Fruit fly (Drosophila melanogaster) whole organism, embryonic: ENCODE data around the gene CG3091.
A peak's percentile ranks its signal among the peaks of the same experiment; 100 is the strongest.

ENCODE experiments used
- B-H1 ChIP-seq: fragments of 200-800 bp; sonication (Bioruptor generic); IDR thresholded peaks from 3 replicates; pipeline ENCODE4 v1.3.6; 2022; ENCODE audit warnings: missing biosample characterization, missing genetic modification characterization
- BEAF-32 ChIP-seq: fragments of 200-800 bp; sonication (Bioruptor generic); optimal IDR thresholded peaks from 3 replicates; lab custom pipeline; 2017; ENCODE audit warnings: missing biosample characterization, missing genetic modification characterization, mild to moderate bottlenecking, moderate library complexity, missing genetic modification reagents
- CG10209 ChIP-seq: fragments of 200-800 bp; sonication (Bioruptor generic); optimal IDR thresholded peaks from 3 replicates; lab custom pipeline; 2017; ENCODE audit warnings: missing biosample characterization, mild to moderate bottlenecking, missing genetic modification characterization, missing genetic modification reagents
- CG11696 ChIP-seq: fragments of 200-800 bp; sonication (Bioruptor generic); IDR thresholded peaks from 2 replicates; pipeline ENCODE4 v1.3.6; 2022; ENCODE audit warnings: missing biosample characterization, missing genetic modification characterization
- CG12391 ChIP-seq: fragments of 200-800 bp; sonication (Bioruptor generic); optimal IDR thresholded peaks from 3 replicates; lab custom pipeline; 2018; ENCODE audit warnings: missing biosample characterization, mild to moderate bottlenecking, missing genetic modification characterization, moderate library complexity
- CG13123 ChIP-seq: fragments of 200-800 bp; sonication (Bioruptor generic); optimal IDR thresholded peaks from 2 replicates; lab custom pipeline; 2016; ENCODE audit warnings: missing biosample characterization, missing genetic modification characterization
- CG14050 ChIP-seq: fragments of 200-800 bp; sonication (Bioruptor generic); IDR thresholded peaks from 3 replicates; pipeline ENCODE4 v1.3.6; 2022; ENCODE audit warnings: missing biosample characterization, missing genetic modification characterization
- CG15696 ChIP-seq: fragments of 200-800 bp; sonication (Bioruptor generic); optimal IDR thresholded peaks from 2 replicates; lab custom pipeline; 2019; ENCODE audit warnings: missing biosample characterization, mild to moderate bottlenecking, missing genetic modification characterization, moderate library complexity
- CG1832 ChIP-seq: fragments of 200-800 bp; sonication (Bioruptor generic); optimal IDR thresholded peaks from 2 replicates; lab custom pipeline; 2017; ENCODE audit warnings: missing biosample characterization, mild to moderate bottlenecking, missing genetic modification characterization, inconsistent platforms
- CG18599 ChIP-seq: fragments of 200-800 bp; sonication (Bioruptor generic); optimal IDR thresholded peaks from 3 replicates; lab custom pipeline; 2017; ENCODE audit warnings: missing biosample characterization, missing genetic modification characterization, mild to moderate bottlenecking, moderate library complexity, missing genetic modification reagents
- CG2678 ChIP-seq: fragments of 200-800 bp; sonication (Bioruptor generic); optimal IDR thresholded peaks from 3 replicates; lab custom pipeline; 2019; ENCODE audit warnings: missing biosample characterization, mild to moderate bottlenecking, missing genetic modification characterization, moderate library complexity
- CG2889 ChIP-seq: fragments of 200-800 bp; sonication (Bioruptor generic); IDR thresholded peaks from 3 replicates; pipeline ENCODE4 v1.3.6; 2022; ENCODE audit warnings: missing biosample characterization, missing genetic modification characterization
- CG32767 ChIP-seq: fragments of 200-800 bp; sonication (Bioruptor generic); IDR thresholded peaks from 2 replicates; pipeline ENCODE4 v1.3.6; 2022; ENCODE audit warnings: missing biosample characterization, missing genetic modification characterization
- CG4820 ChIP-seq: fragments of 200-800 bp; sonication (Bioruptor generic); optimal IDR thresholded peaks from 3 replicates; lab custom pipeline; 2016; ENCODE audit warnings: missing biosample characterization, missing genetic modification characterization
- CG5953 ChIP-seq: fragments of 200-800 bp; sonication (Bioruptor generic); IDR thresholded peaks from 2 replicates; pipeline ENCODE4 v1.3.6; 2022; ENCODE audit warnings: missing biosample characterization, missing genetic modification characterization
- CG7928 ChIP-seq: fragments of 200-800 bp; sonication (Bioruptor generic); optimal IDR thresholded peaks from 2 replicates; lab custom pipeline; 2017; ENCODE audit warnings: missing biosample characterization, mild to moderate bottlenecking, missing genetic modification characterization
- CG9876 ChIP-seq: fragments of 200-800 bp; sonication (Bioruptor generic); optimal IDR thresholded peaks from 2 replicates; lab custom pipeline; 2016; ENCODE audit warnings: missing biosample characterization, missing genetic modification characterization
- CG9932 ChIP-seq: fragments of 200-800 bp; sonication (Bioruptor generic); IDR thresholded peaks from 2 replicates; pipeline ENCODE4 v1.3.6; 2022; ENCODE audit warnings: missing biosample characterization, missing genetic modification characterization
- CTCF ChIP-seq: fragments of 200-800 bp; sonication (Bioruptor generic); optimal IDR thresholded peaks from 2 replicates; lab custom pipeline; 2017; ENCODE audit warnings: missing biosample characterization, mild to moderate bottlenecking, missing genetic modification characterization, moderate library complexity
- Dp ChIP-seq: fragments of 200-800 bp; sonication (Bioruptor generic); optimal IDR thresholded peaks from 2 replicates; lab custom pipeline; 2018; ENCODE audit warnings: missing biosample characterization, mild to moderate bottlenecking, missing genetic modification characterization, moderate library complexity
- Drgx ChIP-seq: fragments of 200-800 bp; sonication (Bioruptor generic); IDR thresholded peaks from 2 replicates; pipeline ENCODE4 v1.3.6; 2022; ENCODE audit warnings: missing biosample characterization, missing genetic modification characterization
- E2f2 ChIP-seq: fragments of 200-800 bp; sonication (Bioruptor generic); IDR thresholded peaks from 2 replicates; pipeline ENCODE4 v1.3.6; 2022; ENCODE audit warnings: missing biosample characterization, missing genetic modification characterization
- Ets65A ChIP-seq: fragments of 200-800 bp; sonication (Bioruptor generic); peaks from one replicate; lab custom pipeline; 2016; ENCODE audit warnings: missing biosample characterization, missing genetic modification characterization
- Ets97D ChIP-seq: fragments of 200-800 bp; sonication (Bioruptor generic); optimal IDR thresholded peaks from 3 replicates; lab custom pipeline; 2016; ENCODE audit warnings: missing biosample characterization, missing genetic modification characterization
- Fer1 ChIP-seq: fragments of 200-800 bp; sonication (Bioruptor generic); optimal IDR thresholded peaks from 2 replicates; lab custom pipeline; 2017; ENCODE audit warnings: missing biosample characterization, mild to moderate bottlenecking, missing genetic modification characterization
- HmgZ ChIP-seq: fragments of 200-800 bp; sonication (Bioruptor generic); optimal IDR thresholded peaks from 2 replicates; lab custom pipeline; 2018; ENCODE audit warnings: missing biosample characterization, mild to moderate bottlenecking, missing genetic modification characterization
- Hmr ChIP-seq: fragments of 200-800 bp; sonication (Bioruptor generic); optimal IDR thresholded peaks from 3 replicates; lab custom pipeline; 2017; ENCODE audit warnings: mild to moderate bottlenecking, missing biosample characterization, missing genetic modification reagents, missing genetic modification characterization
- Hr51 ChIP-seq, 2 experiments: fragments of 200-800 bp; sonication (Bioruptor generic); optimal IDR thresholded peaks; 2 replicates in 1 of 2; 3 replicates in 1 of 2; lab custom pipeline; 2016 to 2018; ENCODE audit warnings: missing biosample characterization in 2 of 2, missing genetic modification characterization in 2 of 2, mild to moderate bottlenecking in 1 of 2, moderate library complexity in 1 of 2
- Hsf ChIP-seq: fragments of 200-800 bp; sonication (Bioruptor generic); optimal IDR thresholded peaks from 3 replicates; lab custom pipeline; 2016; ENCODE audit warnings: missing biosample characterization, missing genetic modification characterization
- Med ChIP-seq: fragments of 200-800 bp; sonication (Bioruptor generic); peaks from one replicate; lab custom pipeline; 2016; ENCODE audit warnings: missing biosample characterization, missing genetic modification characterization, mild to moderate bottlenecking, inconsistent platforms, moderate library complexity
- Scr ChIP-seq: fragments of 200-800 bp; sonication (Bioruptor generic); IDR thresholded peaks from 2 replicates; pipeline ENCODE4 v1.3.6; 2022; ENCODE audit warnings: missing biosample characterization, missing genetic modification characterization; ENCODE audit not compliant: partially characterized antibody
- Tbp ChIP-seq: fragments of >200 bp; optimal IDR thresholded peaks from 2 replicates; lab custom pipeline; 2018; ENCODE audit warnings: missing biosample characterization, missing genetic modification characterization
- Trl ChIP-seq, 3 experiments: fragments of >200 bp in 2 of 3; fragments of 200-800 bp in 1 of 3; sonication (Bioruptor generic) in 1 of 3; optimal IDR thresholded peaks; 2 replicates in 1 of 3; 3 replicates in 2 of 3; lab custom pipeline; 2016 to 2017; ENCODE audit warnings: missing biosample characterization in 1 of 3, missing genetic modification characterization in 1 of 3
- bbx ChIP-seq: fragments of 200-800 bp; sonication (Bioruptor generic); IDR thresholded peaks from 2 replicates; pipeline ENCODE4 v1.3.6; 2022; ENCODE audit warnings: missing biosample characterization, missing genetic modification characterization; ENCODE audit not compliant: partially characterized antibody
- cg ChIP-seq: fragments of 200-800 bp; sonication (Bioruptor generic); optimal IDR thresholded peaks from 3 replicates; lab custom pipeline; 2019; ENCODE audit warnings: missing biosample characterization, mild to moderate bottlenecking, missing genetic modification characterization, moderate library complexity
- dysf ChIP-seq: fragments of 200-800 bp; sonication (Bioruptor generic); IDR thresholded peaks from 3 replicates; pipeline ENCODE4 v1.3.6; 2022; ENCODE audit warnings: missing biosample characterization, missing genetic modification characterization
- ems ChIP-seq: fragments of 200-800 bp; sonication (Bioruptor generic); optimal IDR thresholded peaks from 3 replicates; lab custom pipeline; 2016; ENCODE audit warnings: missing biosample characterization, missing genetic modification characterization
- grau ChIP-seq: fragments of 200-800 bp; optimal IDR thresholded peaks from 3 replicates; lab custom pipeline; 2019; ENCODE audit warnings: missing biosample characterization, mild to moderate bottlenecking, missing genetic modification characterization, moderate library complexity
- h ChIP-seq: fragments of >200 bp; optimal IDR thresholded peaks from 2 replicates; lab custom pipeline; 2017
- hb ChIP-seq: fragments of 200-800 bp; sonication (Bioruptor generic); IDR thresholded peaks from 3 replicates; pipeline ENCODE4 v1.3.6; 2022; ENCODE audit warnings: missing biosample characterization, missing genetic modification characterization; ENCODE audit not compliant: partially characterized antibody
- kay ChIP-seq: fragments of 200-800 bp; sonication (Bioruptor generic); optimal IDR thresholded peaks from 2 replicates; lab custom pipeline; 2016; ENCODE audit warnings: missing biosample characterization, missing genetic modification characterization
- lab ChIP-seq: fragments of 200-800 bp; sonication (Bioruptor generic); optimal IDR thresholded peaks from 3 replicates; lab custom pipeline; 2017; ENCODE audit warnings: missing biosample characterization, missing genetic modification characterization, mild to moderate bottlenecking, moderate library complexity, missing genetic modification reagents
- lola ChIP-seq, 3 experiments: fragments of >200 bp in 2 of 3; fragments of 200-800 bp in 1 of 3; sonication (Bioruptor generic) in 1 of 3; optimal IDR thresholded peaks; 2 replicates each; lab custom pipeline; 2017 to 2019; ENCODE audit warnings: missing biosample characterization in 3 of 3, missing genetic modification characterization in 3 of 3, mild to moderate bottlenecking in 1 of 3, moderate library complexity in 1 of 3
- p53 ChIP-seq: fragments of 200-800 bp; sonication (Bioruptor generic); optimal IDR thresholded peaks from 2 replicates; lab custom pipeline; 2016; ENCODE audit warnings: missing biosample characterization, missing genetic modification characterization
- row ChIP-seq: fragments of 200-800 bp; sonication (Bioruptor generic); IDR thresholded peaks from 3 replicates; pipeline ENCODE4 v1.3.6; 2022; ENCODE audit warnings: missing biosample characterization, missing genetic modification characterization
- schlank ChIP-seq: fragments of 200-800 bp; sonication (Bioruptor generic); optimal IDR thresholded peaks from 2 replicates; lab custom pipeline; 2018; ENCODE audit warnings: missing biosample characterization, mild to moderate bottlenecking, missing genetic modification characterization
- sens ChIP-seq: fragments of 200-800 bp; sonication (Bioruptor generic); peaks from one replicate; lab custom pipeline; 2016; ENCODE audit warnings: missing biosample characterization, missing genetic modification characterization
- so ChIP-seq: fragments of 200-800 bp; sonication (Bioruptor generic); IDR thresholded peaks from 3 replicates; pipeline ENCODE4 v1.3.6; 2022; ENCODE audit warnings: missing biosample characterization, missing genetic modification characterization
- tna ChIP-seq: fragments of 200-800 bp; sonication (Bioruptor generic); IDR thresholded peaks from 2 replicates; pipeline ENCODE4 v1.3.6; 2022; ENCODE audit warnings: missing biosample characterization, missing genetic modification characterization; ENCODE audit not compliant: partially characterized antibody
- yki ChIP-seq: fragments of >200 bp; optimal IDR thresholded peaks from 3 replicates; lab custom pipeline; 2018

The CG3091 gene

dm6 chrX:2258602-2259233, 4.7 kb upstream of the CG3091 start (continued):
- peak; percentile 41; the same call in 1 of the 2 replicates for TF ChIP-seq Drgx (GFP tag; lab: Robert Waterston, UW)
- TF ChIP-seq CG15696 (tag; lab: Kevin White, UChicago): no peak
- peak; percentile 15; the same call in 2 of the 3 replicates for TF ChIP-seq row (GFP tag; lab: Robert Waterston, UW)
- no peak for TF ChIP-seq Tbp (GFP tag; lab: Kevin White, UChicago)
- no peak for TF ChIP-seq CG14050
- TF ChIP-seq CG11696: peak; percentile 43; the same call in 1 of the 2 replicates
- TF ChIP-seq cg: peak; percentile 9
- no peak for TF ChIP-seq hb (GFP tag; lab: Robert Waterston, UW)
- no peak for TF ChIP-seq CG5953 (GFP tag; lab: Robert Waterston, UW)
- TF ChIP-seq CTCF (GFP tag; lab: Kevin White, UChicago): peak; percentile 84
- TF ChIP-seq lab (GFP tag; lab: Kevin White, UChicago): peak; percentile 56
- TF ChIP-seq Hr51 (GFP tag; optimal IDR thresholded peaks at IDR 0.05; lab: Kevin White, UChicago): peak in 1 of 2 experiments; percentile 8
- TF ChIP-seq Hmr: peak; percentile 38
- TF ChIP-seq tna (GFP tag; lab: Robert Waterston, UW): no peak
- peak; percentile 54 for TF ChIP-seq Ets97D (GFP tag; lab: Kevin White, UChicago)
- TF ChIP-seq Hsf (GFP tag; lab: Kevin White, UChicago): no peak
- peak; percentile 56 for TF ChIP-seq CG18599
- TF ChIP-seq sens (GFP tag; lab: Kevin White, UChicago): peak; percentile 21
- 0 out of 3 replicates have a peak, but pooled peaks have one; percentile 25 for TF ChIP-seq dysf (GFP tag; lab: Robert Waterston, UW)
- TF ChIP-seq Ets65A (GFP tag; lab: Kevin White, UChicago): peak; percentile 48
- TF ChIP-seq CG2678 (tag; lab: Kevin White, UChicago): peak; percentile 0
- no peak for TF ChIP-seq CG32767
- peak; percentile 18 for TF ChIP-seq Fer1 (GFP tag; lab: Kevin White, UChicago)
- TF ChIP-seq ems (GFP tag; lab: Kevin White, UChicago): no peak

- TF ChIP-seq CG9876 (GFP tag; lab: Kevin White, UChicago) (no peak), p53 (GFP tag; lab: Kevin White, UChicago) (no peak), B-H1 (no peak), kay (GFP tag; lab: Kevin White, UChicago) (no peak), CG7928 (GFP tag; lab: Kevin White, UChicago) (no peak), grau (no peak), Med (GFP tag; lab: Kevin White, UChicago) (peak; percentile 29), Trl (optimal IDR thresholded peaks at IDR 0.05; lab: Kevin White, UChicago) (peak; percentile 71 to 95), Trl (GFP tag; optimal IDR thresholded peaks at IDR 0.05; lab: Kevin White, UChicago) (no peak), yki (peak; percentile 38), bbx (no peak), CG2889 (GFP tag; lab: Robert Waterston, UW) (no peak), schlank (tag; lab: Kevin White, UChicago) (no peak), CG1832 (GFP tag; lab: Kevin White, UChicago) (peak; percentile 70)
Observed at dm6 chrX:2255035-2255434, 1.0 kb upstream of the CG3091 start.

- TF ChIP-seq Med (GFP tag; lab: Kevin White, UChicago) (peak; percentile 46), h (lab: Kevin White, UChicago) (no peak), CG18599 (no peak), HmgZ (tag; lab: Kevin White, UChicago) (no peak), CG10209 (GFP tag; lab: Kevin White, UChicago) (no peak), lola (GFP tag; optimal IDR thresholded peaks at IDR 0.05; lab: Kevin White, UChicago) (no peak), Scr (peak; percentile 48), CG9932 (no peak), so (GFP tag; lab: Robert Waterston, UW) (no peak), BEAF-32 (GFP tag; lab: Kevin White, UChicago) (peak; percentile 31), Dp (GFP tag; lab: Kevin White, UChicago) (peak; percentile 40), E2f2 (GFP tag; lab: Robert Waterston, UW) (peak; percentile 61), CG12391 (tag; lab: Kevin White, UChicago) (no peak), CG4820 (GFP tag; lab: Kevin White, UChicago) (no peak), CG13123 (GFP tag; lab: Kevin White, UChicago) (no peak)
Observed at dm6 chrX:2251688-2252087, 2.3 kb downstream of the CG3091 start, which contains the start of gene CG3191. Gene CG3191, minus strand, starts transcription at chrX:2251993.
